Worm (Caenorhabditis elegans) whole organism, late embryonic: ENCODE measurements around the gene wrt-7.

ENCODE experiments used
- che-1 ChIP-seq: sonication (generic microtip); optimal IDR thresholded peaks from 2 replicates; lab custom pipeline; 2016; ENCODE audit warnings: mild to moderate bottlenecking, missing genetic modification characterization, missing compliant biosample characterization
- lin-11 ChIP-seq: fragments of 200-800 bp; sonication (Bioruptor generic); optimal IDR thresholded peaks from 2 replicates; lab custom pipeline; 2018; ENCODE audit warnings: mild to moderate bottlenecking, missing genetic modification characterization, missing compliant biosample characterization
- tbx-7 ChIP-seq: sonication (generic microtip); optimal IDR thresholded peaks from 2 replicates; lab custom pipeline; 2016; ENCODE audit warnings: missing genotype, missing genetic modification characterization, missing compliant biosample characterization

DNA sequence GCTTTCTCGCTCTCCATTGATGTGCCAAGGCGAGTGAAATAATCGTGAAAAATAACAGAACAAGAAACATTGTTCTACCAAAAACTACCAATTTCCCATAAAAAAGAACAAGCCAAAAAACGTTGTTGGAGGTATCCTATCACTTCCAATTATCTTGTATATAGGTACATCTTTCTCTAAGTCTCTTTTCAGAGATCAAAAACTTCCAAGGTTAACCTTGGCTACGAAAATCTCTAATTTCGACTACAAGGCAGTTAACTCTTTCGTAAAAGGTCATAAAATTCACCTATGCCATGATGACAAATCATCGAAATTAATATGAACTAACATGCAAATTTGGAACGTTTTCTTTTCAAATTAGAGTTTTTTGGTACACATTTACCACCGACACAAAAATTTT, 49.4 kb downstream of the wrt-7 start, which contains the start of gene cyp-34A1:
- no peak for TF ChIP-seq tbx-7 (tag; lab: Kevin White, UChicago)
- no peak for TF ChIP-seq lin-11 (tag; lab: Kevin White, UChicago)
- TF ChIP-seq che-1 (tag; lab: Kevin White, UChicago): no peak
